Worm (Caenorhabditis elegans): ENCODE results near the gene R05G6.10.

- TF ChIP-seq C34F6.9 (tag; optimal IDR thresholded peaks at IDR 0.05) (no peak), lin-11 (tag; optimal IDR thresholded peaks at IDR 0.05) (no peak), lin-39 (tag; optimal IDR thresholded peaks at IDR 0.05) (no peak), ZK546.5 (tag; optimal IDR thresholded peaks at IDR 0.05) (no peak)
Observed at ce11 chrIV:7473159-7473649, 69.1 kb downstream of the R05G6.10 start, which contains the start of the genes plk-3 and F55G1.6.
